Worm (Caenorhabditis elegans) whole organism, L2 larva: ENCODE data around the gene Y54G2A.41.
A peak's percentile ranks its signal among the peaks of the same experiment; 100 is the strongest.

Experiments
- C34F6.9 ChIP-seq: fragments of 150-350 bp; optimal IDR thresholded peaks from 2 replicates; lab custom pipeline; 2014; ENCODE audit warnings: missing biosample characterization, missing genetic modification characterization
- R02D3.7 ChIP-seq: fragments of 150-350 bp; optimal IDR thresholded peaks from 2 replicates; lab custom pipeline; 2014; ENCODE audit warnings: missing biosample characterization, missing genetic modification characterization
- Y55F3AM.14 ChIP-seq: fragments of 200-800 bp; sonication (Bioruptor generic); optimal IDR thresholded peaks from 2 replicates; lab custom pipeline; 2018; ENCODE audit warnings: mild to moderate bottlenecking, missing genetic modification characterization, missing compliant biosample characterization
- ZK546.5 ChIP-seq: sonication (generic microtip); optimal IDR thresholded peaks from 2 replicates; lab custom pipeline; 2017; ENCODE audit warnings: missing biosample characterization, missing genetic modification characterization
- alr-1 ChIP-seq: fragments of 150-350 bp; optimal IDR thresholded peaks from 2 replicates; lab custom pipeline; 2014; ENCODE audit warnings: missing biosample characterization, missing genetic modification characterization
- aly-2 ChIP-seq: fragments of 150-350 bp; optimal IDR thresholded peaks from 2 replicates; lab custom pipeline; 2014; ENCODE audit warnings: missing biosample characterization, missing genetic modification characterization
- ama-1 ChIP-seq: fragments of 150-350 bp; optimal IDR thresholded peaks from 2 replicates; lab custom pipeline; 2018; ENCODE audit warnings: inconsistent platforms
- blmp-1 ChIP-seq: sonication (generic microtip); optimal IDR thresholded peaks from 2 replicates; lab custom pipeline; 2017; ENCODE audit warnings: missing genetic modification characterization, mild to moderate bottlenecking, missing compliant biosample characterization, antibody characterized with exemption, moderate library complexity; ENCODE audit not compliant: insufficient read depth
- ceh-16 ChIP-seq: fragments of 150-350 bp; optimal IDR thresholded peaks from 2 replicates; lab custom pipeline; 2014; ENCODE audit warnings: missing biosample characterization, missing genetic modification characterization
- ceh-82 ChIP-seq: fragments of 150-350 bp; optimal IDR thresholded peaks from 2 replicates; lab custom pipeline; 2014; ENCODE audit warnings: missing biosample characterization, missing genetic modification characterization
- crh-2 ChIP-seq: sonication (generic microtip); optimal IDR thresholded peaks from 2 replicates; lab custom pipeline; 2017; ENCODE audit warnings: missing biosample characterization, missing genetic modification characterization
- egl-27 ChIP-seq: sonication (generic microtip); optimal IDR thresholded peaks from 3 replicates; lab custom pipeline; 2017; ENCODE audit warnings: missing biosample characterization, missing genetic modification reagents, missing genetic modification characterization
- elt-1 ChIP-seq: fragments of 150-350 bp; optimal IDR thresholded peaks from 2 replicates; lab custom pipeline; 2014; ENCODE audit warnings: missing biosample characterization, missing genetic modification characterization
- elt-3 ChIP-seq: sonication (generic microtip); optimal IDR thresholded peaks from 2 replicates; lab custom pipeline; 2017; ENCODE audit warnings: missing biosample characterization, missing genetic modification characterization
- fos-1 ChIP-seq: fragments of 150-350 bp; optimal IDR thresholded peaks from 2 replicates; lab custom pipeline; 2014; ENCODE audit warnings: missing biosample characterization, missing genetic modification characterization
- gmeb-1 ChIP-seq: fragments of 150-350 bp; optimal IDR thresholded peaks from 2 replicates; lab custom pipeline; 2014; ENCODE audit warnings: missing biosample characterization, missing genetic modification characterization
- lin-11 ChIP-seq: fragments of 150-350 bp; sonication (generic microtip); optimal IDR thresholded peaks from 2 replicates; lab custom pipeline; 2014; ENCODE audit warnings: missing biosample characterization, missing genetic modification characterization, inconsistent platforms, mixed read lengths
- lin-13 ChIP-seq: fragments of 150-350 bp; optimal IDR thresholded peaks from 2 replicates; lab custom pipeline; 2014; ENCODE audit warnings: missing biosample characterization, missing genetic modification reagents, missing genetic modification characterization
- lin-39 ChIP-seq: fragments of 150-350 bp; optimal IDR thresholded peaks from 2 replicates; lab custom pipeline; 2014; ENCODE audit warnings: missing biosample characterization, missing genetic modification reagents, missing genetic modification characterization
- lsy-2 ChIP-seq, 2 experiments: fragments of 150-350 bp in 1 of 2; sonication (generic microtip) in 1 of 2; optimal IDR thresholded peaks; 2 replicates each; lab custom pipeline; 2014 to 2017; ENCODE audit warnings: missing biosample characterization in 2 of 2, missing genetic modification characterization in 2 of 2
- mab-5 ChIP-seq: fragments of 150-350 bp; optimal IDR thresholded peaks from 2 replicates; lab custom pipeline; 2014; ENCODE audit warnings: missing biosample characterization, missing genetic modification characterization
- mbf-1 ChIP-seq: sonication (generic microtip); optimal IDR thresholded peaks from 2 replicates; lab custom pipeline; 2017; ENCODE audit warnings: missing biosample characterization, missing genetic modification characterization
- mdl-1 ChIP-seq, 2 experiments: fragments of 150-350 bp in 1 of 2; sonication (generic microtip) in 1 of 2; optimal IDR thresholded peaks; 2 replicates each; lab custom pipeline; 2017; ENCODE audit warnings: missing biosample characterization in 2 of 2, missing genetic modification characterization in 2 of 2
- nhr-10 ChIP-seq: sonication (generic microtip); optimal IDR thresholded peaks from 2 replicates; lab custom pipeline; 2017; ENCODE audit warnings: missing biosample characterization, missing genetic modification characterization
- nhr-11 ChIP-seq: fragments of 150-350 bp; optimal IDR thresholded peaks from 2 replicates; lab custom pipeline; 2014; ENCODE audit warnings: missing biosample characterization, missing genetic modification characterization
- nhr-12 ChIP-seq: fragments of 150-350 bp; optimal IDR thresholded peaks from 2 replicates; lab custom pipeline; 2014; ENCODE audit warnings: missing biosample characterization, missing genetic modification characterization
- nhr-129 ChIP-seq: fragments of 150-350 bp; optimal IDR thresholded peaks from 2 replicates; lab custom pipeline; 2014; ENCODE audit warnings: missing biosample characterization, missing genetic modification characterization
- nhr-21 ChIP-seq: fragments of 150-350 bp; optimal IDR thresholded peaks from 2 replicates; lab custom pipeline; 2014; ENCODE audit warnings: missing biosample characterization, missing genetic modification characterization
- nhr-23 ChIP-seq: fragments of 150-350 bp; optimal IDR thresholded peaks from 2 replicates; lab custom pipeline; 2014; ENCODE audit warnings: missing biosample characterization, missing genetic modification reagents, missing genetic modification characterization
- nhr-237 ChIP-seq: fragments of 150-350 bp; optimal IDR thresholded peaks from 2 replicates; lab custom pipeline; 2014; ENCODE audit warnings: missing biosample characterization, missing genetic modification characterization
- nhr-25 ChIP-seq: fragments of 150-350 bp; sonication (generic microtip); optimal IDR thresholded peaks from 3 replicates; lab custom pipeline; 2014; ENCODE audit warnings: missing biosample characterization, missing genetic modification characterization
- nhr-77 ChIP-seq: fragments of 150-350 bp; optimal IDR thresholded peaks from 2 replicates; lab custom pipeline; 2014; ENCODE audit warnings: missing biosample characterization, missing genetic modification characterization
- skn-1 ChIP-seq: sonication (generic microtip); optimal IDR thresholded peaks from 2 replicates; lab custom pipeline; 2017; ENCODE audit warnings: missing biosample characterization, missing genetic modification characterization
- sma-3 ChIP-seq: sonication (generic microtip); optimal IDR thresholded peaks from 2 replicates; lab custom pipeline; 2016; ENCODE audit warnings: missing genetic modification reagents, missing genetic modification characterization, missing compliant biosample characterization
- sma-9 ChIP-seq, 2 experiments: fragments of 150-350 bp in 1 of 2; sonication (generic microtip) in 1 of 2; optimal IDR thresholded peaks; 2 replicates each; lab custom pipeline; 2014 to 2016; ENCODE audit warnings: missing genetic modification characterization in 2 of 2, mild to moderate bottlenecking in 1 of 2, missing biosample characterization in 1 of 2, missing compliant biosample characterization in 1 of 2, missing genetic modification reagents in 1 of 2, moderate library complexity in 1 of 2
- snpc-4 ChIP-seq: fragments of 150-350 bp; optimal IDR thresholded peaks from 2 replicates; lab custom pipeline; 2014; ENCODE audit warnings: missing biosample characterization, missing genetic modification characterization
- unc-39 ChIP-seq: fragments of 150-350 bp; optimal IDR thresholded peaks from 2 replicates; lab custom pipeline; 2014; ENCODE audit warnings: missing biosample characterization, missing genetic modification characterization
- unc-55 ChIP-seq: fragments of 150-350 bp; sonication (generic microtip); optimal IDR thresholded peaks from 3 replicates; lab custom pipeline; 2014; ENCODE audit warnings: missing biosample characterization, missing genetic modification reagents, missing genetic modification characterization
- unc-62 ChIP-seq: fragments of 150-350 bp; optimal IDR thresholded peaks from 2 replicates; lab custom pipeline; 2014; ENCODE audit warnings: missing biosample characterization, missing genetic modification reagents, missing genetic modification characterization
- zag-1 ChIP-seq: fragments of 150-350 bp; optimal IDR thresholded peaks from 2 replicates; lab custom pipeline; 2014; ENCODE audit warnings: missing biosample characterization, missing genetic modification characterization
- ztf-1 ChIP-seq: fragments of 200-800 bp; sonication (Bioruptor generic); conservative IDR thresholded peaks from 2 replicates; pipeline ENCODE4 v1.3.6; 2022; ENCODE audit warnings: missing genetic modification characterization, missing compliant biosample characterization
- ztf-11 ChIP-seq: sonication (generic microtip); optimal IDR thresholded peaks from 2 replicates; lab custom pipeline; 2017; ENCODE audit warnings: missing biosample characterization, missing genetic modification characterization
- ztf-4 ChIP-seq: fragments of 150-350 bp; optimal IDR thresholded peaks from 2 replicates; lab custom pipeline; 2014; ENCODE audit warnings: missing biosample characterization, missing genetic modification characterization

The Y54G2A.41 gene

ce11 chrIV:2751568-2751967 is at the start of gene Y54G2A.41:
TSS of gene Y54G2A.41 (plus strand) at chrIV:2751868.
- TF ChIP-seq lin-11 (no peak), ceh-82 (tag; lab: Kevin White, UChicago) (no peak), mab-5 (no peak), ztf-11 (tag; lab: Kevin White, UChicago) (no peak), ama-1 (no peak), sma-9 (GFP tag; optimal IDR thresholded peaks at IDR 0.05; lab: Kevin White, UChicago) (no peak), sma-9 (tag; optimal IDR thresholded peaks at IDR 0.05; lab: Kevin White, UChicago) (no peak), lin-13 (no peak), fos-1 (tag; lab: Kevin White, UChicago) (no peak), nhr-23 (tag; lab: Kevin White, UChicago) (no peak), nhr-237 (no peak), zag-1 (no peak), nhr-12 (tag; lab: Kevin White, UChicago) (no peak), nhr-21 (no peak), snpc-4 (tag; lab: Kevin White, UChicago) (no peak), Y55F3AM.14 (no peak), R02D3.7 (tag; lab: Kevin White, UChicago) (no peak)

- TF ChIP-seq sma-3: peak; percentile 21
- no peak for TF ChIP-seq lin-39
- no peak for TF ChIP-seq nhr-77 (tag; lab: Kevin White, UChicago)
- TF ChIP-seq gmeb-1: peak; percentile 49
- TF ChIP-seq lin-11: peak; percentile 5
- TF ChIP-seq crh-2 (tag; lab: Kevin White, UChicago): peak; percentile 56
- TF ChIP-seq nhr-25 (tag; lab: Kevin White, UChicago): peak; percentile 60
- no peak for TF ChIP-seq unc-62 (GFP tag; lab: Kevin White, UChicago)
- TF ChIP-seq ama-1: peak; percentile 74
- peak; percentile 69 for TF ChIP-seq lin-13
- peak; percentile 82 to 97 for TF ChIP-seq lsy-2 (tag; optimal IDR thresholded peaks at IDR 0.05; lab: Kevin White, UChicago)
- peak; percentile 42 for TF ChIP-seq C34F6.9 (tag; lab: Kevin White, UChicago)
- peak; percentile 15 for TF ChIP-seq egl-27 (tag; lab: Kevin White, UChicago)
- peak; percentile 49 for TF ChIP-seq nhr-129 (tag; lab: Kevin White, UChicago)
- peak; percentile 68 for TF ChIP-seq unc-55 (GFP tag; lab: Kevin White, UChicago)
These were observed 47.7 kb upstream of the Y54G2A.41 start, which contains the start of gene Y94H6A.5 for ce11 chrIV:2703927-2704401. TSS of gene Y94H6A.5 (minus strand) at chrIV:2703977.

ce11 chrIV:2705675-2706074 is 46.0 kb upstream of the Y54G2A.41 start:
- TF ChIP-seq ztf-4 (tag; lab: Kevin White, UChicago) (no peak), zag-1 (no peak), mab-5 (no peak), crh-2 (tag; lab: Kevin White, UChicago) (no peak), lin-39 (no peak), unc-39 (tag; lab: Kevin White, UChicago) (no peak), lsy-2 (tag; optimal IDR thresholded peaks at IDR 0.05; lab: Kevin White, UChicago) (no peak)
- TF ChIP-seq, all 48 proteins: peak for 0

ce11 chrIV:2707012-2707411 is 44.7 kb upstream of the Y54G2A.41 start, which contains the start of gene ubc-8:
TSS of gene ubc-8 (minus strand) at chrIV:2707238.
- TF ChIP-seq nhr-10 (tag; lab: Kevin White, UChicago): no peak
- TF ChIP-seq elt-3: no peak
- TF ChIP-seq R02D3.7 (tag; lab: Kevin White, UChicago): no peak
- TF ChIP-seq ztf-1 (GFP tag; lab: Robert Waterston, UW): no peak
- no peak for TF ChIP-seq sma-9 (GFP tag; optimal IDR thresholded peaks at IDR 0.05; lab: Kevin White, UChicago)
- TF ChIP-seq sma-9 (tag; optimal IDR thresholded peaks at IDR 0.05; lab: Kevin White, UChicago): no peak
- no peak for TF ChIP-seq ZK546.5
- TF ChIP-seq sma-3: no peak
- TF ChIP-seq egl-27 (tag; lab: Kevin White, UChicago): no peak
- TF ChIP-seq snpc-4 (tag; lab: Kevin White, UChicago): no peak

- TF ChIP-seq aly-2 (tag; lab: Kevin White, UChicago): no peak
- no peak for TF ChIP-seq unc-62 (GFP tag; lab: Kevin White, UChicago)
- TF ChIP-seq alr-1: no peak
- peak; percentile 58 for TF ChIP-seq egl-27 (tag; lab: Kevin White, UChicago)
- peak; percentile 1 for TF ChIP-seq blmp-1 (tag; lab: Kevin White, UChicago)
- TF ChIP-seq nhr-10 (tag; lab: Kevin White, UChicago): no peak
- peak; percentile 88 for TF ChIP-seq nhr-129 (tag; lab: Kevin White, UChicago)
- no peak for TF ChIP-seq ztf-1 (GFP tag; lab: Robert Waterston, UW)
- TF ChIP-seq ztf-4 (tag; lab: Kevin White, UChicago): peak; percentile 74
- peak; percentile 81 to 91 for TF ChIP-seq mdl-1 (tag; optimal IDR thresholded peaks at IDR 0.05; lab: Kevin White, UChicago)
- TF ChIP-seq unc-39 (tag; lab: Kevin White, UChicago): no peak
- peak; percentile 8 for TF ChIP-seq ama-1
- TF ChIP-seq skn-1 (tag; lab: Kevin White, UChicago): no peak
- TF ChIP-seq lin-39: no peak
- no peak for TF ChIP-seq ceh-16 (tag; lab: Kevin White, UChicago)
- TF ChIP-seq ztf-11 (tag; lab: Kevin White, UChicago): no peak
- peak; percentile 11 for TF ChIP-seq ZK546.5
- TF ChIP-seq nhr-11: no peak
- no peak for TF ChIP-seq mbf-1 (tag; lab: Kevin White, UChicago)
- peak; percentile 73 for TF ChIP-seq nhr-25 (tag; lab: Kevin White, UChicago)
- TF ChIP-seq ceh-82 (tag; lab: Kevin White, UChicago): peak; percentile 16
- no peak for TF ChIP-seq nhr-237
- no peak for TF ChIP-seq elt-1 (tag; lab: Kevin White, UChicago)
These were observed 43.2 kb upstream of the Y54G2A.41 start for ce11 chrIV:2708329-2708965.
